Worm (Caenorhabditis elegans): ENCODE measurements around the gene F43C9.1.

F43C9.1 gene

DNA sequence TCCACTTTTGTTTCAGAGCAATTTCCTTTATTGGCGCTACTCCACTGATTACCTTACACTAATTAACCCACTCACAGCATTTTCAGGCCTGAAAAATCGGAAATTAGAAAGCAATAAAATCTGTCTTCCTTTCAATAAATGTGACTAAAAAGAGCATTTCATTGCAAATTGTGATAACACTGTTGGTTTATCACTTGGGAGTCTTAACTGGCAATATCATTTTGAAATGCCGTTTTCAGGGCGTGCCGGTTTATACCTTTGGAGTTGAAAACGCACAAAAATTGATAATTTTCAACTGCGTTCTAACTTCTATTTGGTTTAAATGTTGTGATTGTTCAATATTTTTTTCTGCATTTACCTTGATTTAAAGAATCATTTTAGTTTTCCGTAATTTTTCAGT lies 29.2 kb downstream of the F43C9.1 start, which contains the start of gene R08E3.1:
R08E3.1 (plus strand) TSS at position 386 of the 400 bp plus-strand sequence.
- TF ChIP-seq ztf-11 (tag; optimal IDR thresholded peaks at IDR 0.05): no peak
- TF ChIP-seq mls-2 (tag; optimal IDR thresholded peaks at IDR 0.05): no peak
- TF ChIP-seq ceh-39 (tag; optimal IDR thresholded peaks at IDR 0.05): no peak
- no peak for TF ChIP-seq lin-13 (tag; optimal IDR thresholded peaks at IDR 0.05)
- TF ChIP-seq sptf-1 (tag; optimal IDR thresholded peaks at IDR 0.05): no peak
- no peak for TF ChIP-seq cnd-1 (tag; optimal IDR thresholded peaks at IDR 0.05)
- no peak for TF ChIP-seq sem-2 (GFP tag; optimal IDR thresholded peaks at IDR 0.05)
- TF ChIP-seq mab-5 (tag; optimal IDR thresholded peaks at IDR 0.05): no peak
- TF ChIP-seq M03D4.4 (tag; optimal IDR thresholded peaks at IDR 0.05): no peak
- no peak for TF ChIP-seq ceh-43 (GFP tag; optimal IDR thresholded peaks at IDR 0.05)
- TF ChIP-seq elt-3 (tag; optimal IDR thresholded peaks at IDR 0.05): no peak
- no peak for TF ChIP-seq pha-4 (tag; optimal IDR thresholded peaks at IDR 0.05)
- TF ChIP-seq zip-8 (tag; optimal IDR thresholded peaks at IDR 0.05): no peak
- TF ChIP-seq lsy-2 (tag; optimal IDR thresholded peaks at IDR 0.05): no peak
- TF ChIP-seq ham-2 (GFP tag; optimal IDR thresholded peaks at IDR 0.05): no peak
- TF ChIP-seq elt-1 (tag; optimal IDR thresholded peaks at IDR 0.05; ENCODE audit: borderline replicate concordance, insufficient read depth): no peak
- no peak for TF ChIP-seq nhr-237 (tag; optimal IDR thresholded peaks at IDR 0.05)
- no peak for TF ChIP-seq ceh-83 (GFP tag; optimal IDR thresholded peaks at IDR 0.05)

DNA sequence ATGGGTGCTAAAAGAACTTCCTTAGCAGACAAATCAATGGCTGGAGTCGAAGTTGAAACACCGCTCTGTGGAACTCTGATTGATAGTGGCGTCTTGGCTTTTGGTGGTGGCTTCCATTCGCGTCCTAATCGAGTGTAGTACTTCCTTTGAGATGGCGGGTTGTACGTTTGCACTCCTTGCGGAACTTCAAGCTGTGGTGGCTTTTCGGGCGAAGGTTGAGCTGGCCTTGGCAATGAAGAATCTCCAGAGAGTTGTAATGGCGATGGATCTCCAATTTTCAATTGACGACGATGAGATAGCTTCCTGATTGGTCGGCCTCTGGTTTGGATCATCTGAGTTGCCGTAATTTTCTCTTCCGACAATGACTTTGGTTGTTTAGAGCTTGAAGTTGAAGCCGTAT lies 47.6 kb downstream of the F43C9.1 start:
- TF ChIP-seq nhr-76 (tag; optimal IDR thresholded peaks at IDR 0.05) (no peak), mep-1 (tag; optimal IDR thresholded peaks at IDR 0.05) (no peak), hlh-1 (tag; optimal IDR thresholded peaks at IDR 0.05) (no peak), nhr-2 (tag; optimal IDR thresholded peaks at IDR 0.05) (no peak), unc-39 (tag; optimal IDR thresholded peaks at IDR 0.05) (no peak), ceh-83 (GFP tag; optimal IDR thresholded peaks at IDR 0.05) (no peak), unc-62 (GFP tag; optimal IDR thresholded peaks at IDR 0.05) (no peak), M03D4.4 (tag; optimal IDR thresholded peaks at IDR 0.05) (no peak), lin-32 (GFP tag; optimal IDR thresholded peaks at IDR 0.05) (no peak), snpc-4 (tag; optimal IDR thresholded peaks at IDR 0.05) (no peak), cnd-1 (tag; optimal IDR thresholded peaks at IDR 0.05) (no peak), blmp-1 (tag; optimal IDR thresholded peaks at IDR 0.05) (no peak), ceh-39 (tag; optimal IDR thresholded peaks at IDR 0.05) (no peak), sem-2 (GFP tag; optimal IDR thresholded peaks at IDR 0.05) (no peak), nhr-237 (tag; optimal IDR thresholded peaks at IDR 0.05) (no peak), elt-3 (tag; optimal IDR thresholded peaks at IDR 0.05) (no peak), drap-1 (GFP tag; optimal IDR thresholded peaks at IDR 0.05) (no peak)

DNA sequence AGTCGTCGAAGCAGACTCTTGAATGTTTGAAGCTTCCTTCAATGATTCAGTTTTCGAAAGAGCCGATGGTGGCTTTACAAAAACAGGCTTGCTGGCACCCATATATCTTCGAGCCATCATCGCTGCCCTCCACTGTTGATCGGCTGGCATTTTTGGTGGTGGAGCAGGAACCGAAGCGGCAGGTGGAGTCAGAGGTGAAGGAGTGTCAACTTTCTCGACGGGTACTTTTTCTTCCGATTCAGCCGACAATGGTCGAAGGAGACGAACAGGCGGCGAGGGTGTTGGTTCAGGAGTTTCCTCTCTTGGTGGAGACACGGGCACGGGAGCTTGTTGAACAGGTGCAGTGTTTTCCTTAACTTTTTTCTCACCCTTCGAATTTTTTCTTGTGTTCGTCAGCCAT lies 49.2 kb downstream of the F43C9.1 start:
- TF ChIP-seq pha-4 (tag; optimal IDR thresholded peaks at IDR 0.05) (no peak), cnd-1 (tag; optimal IDR thresholded peaks at IDR 0.05) (no peak), unc-39 (tag; optimal IDR thresholded peaks at IDR 0.05) (no peak), nhr-237 (tag; optimal IDR thresholded peaks at IDR 0.05) (no peak), unc-120 (tag; optimal IDR thresholded peaks at IDR 0.05; ENCODE audit: poor library complexity, severe bottlenecking) (no peak), drap-1 (GFP tag; optimal IDR thresholded peaks at IDR 0.05) (no peak)

DNA sequence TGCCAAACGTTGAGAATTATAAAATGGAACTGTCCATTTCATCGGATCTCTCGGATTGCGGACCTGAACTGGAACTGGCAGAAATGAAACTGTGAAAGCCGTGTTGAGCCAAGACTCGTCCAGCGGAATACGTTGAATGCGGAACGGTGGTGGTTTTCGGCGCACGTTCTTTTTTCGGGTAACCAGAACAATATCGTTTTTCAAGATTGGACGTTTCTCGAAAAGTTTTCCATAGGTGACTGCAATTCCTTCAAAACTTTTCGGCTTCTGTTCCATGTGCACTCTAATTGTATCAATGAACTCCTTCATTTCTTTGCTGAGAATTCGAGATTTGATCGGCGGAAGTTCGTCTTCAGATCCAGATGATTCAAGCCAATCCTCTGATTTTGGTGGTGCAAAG lies 51.7 kb downstream of the F43C9.1 start:
- no peak for TF ChIP-seq elt-3 (tag; optimal IDR thresholded peaks at IDR 0.05)
- no peak for TF ChIP-seq sem-2 (GFP tag; optimal IDR thresholded peaks at IDR 0.05)
- no peak for TF ChIP-seq tbx-8 (GFP tag; optimal IDR thresholded peaks at IDR 0.05)
- no peak for TF ChIP-seq nhr-28 (tag; optimal IDR thresholded peaks at IDR 0.05)
- TF ChIP-seq nhr-76 (tag; optimal IDR thresholded peaks at IDR 0.05): no peak
- TF ChIP-seq ztf-11 (tag; optimal IDR thresholded peaks at IDR 0.05): no peak
- TF ChIP-seq lin-32 (GFP tag; optimal IDR thresholded peaks at IDR 0.05): no peak
